Worm (Caenorhabditis elegans): ENCODE results near the gene F58E6.6.
A peak's percentile ranks its signal among the peaks of the same experiment; 100 is the strongest.

The F58E6.6 gene

ce11 chrV:9786721-9787131 lies 33.9 kb upstream of the F58E6.6 start, which contains the start of gene F46B6.6 (continued):
- TF ChIP-seq mxl-3 (GFP tag; optimal IDR thresholded peaks at IDR 0.05) (no peak), ZK337.2 (GFP tag; IDR thresholded peaks at IDR 0.05) (no peak), duxl-1 (tag; optimal IDR thresholded peaks at IDR 0.05; ENCODE audit: poor library complexity) (no peak), snpc-1.2 (GFP tag; IDR thresholded peaks at IDR 0.05) (peak; percentile 44; the same call in 1 of the 2 replicates), arid-1 (GFP tag; conservative IDR thresholded peaks at IDR 0.05) (0 out of 2 replicates have a peak, but pooled peaks have one; percentile 21), dmd-9 (GFP tag; IDR thresholded peaks at IDR 0.05) (0 out of 2 replicates have a peak, but pooled peaks have one; percentile 30), tag-97 (GFP tag; IDR thresholded peaks at IDR 0.05) (no peak), pha-4 (GFP tag; IDR thresholded peaks at IDR 0.05) (no peak), pha-4 (tag; optimal IDR thresholded peaks at IDR 0.05) (no peak), lim-7 (GFP tag; IDR thresholded peaks at IDR 0.05) (no peak), madf-9 (GFP tag; conservative IDR thresholded peaks at IDR 0.05) (no peak), unc-39 (tag; optimal IDR thresholded peaks at IDR 0.05) (no peak), lin-38 (GFP tag; IDR thresholded peaks at IDR 0.05) (peak; percentile 32; the same call in 1 of the 2 replicates), mes-2 (tag; optimal IDR thresholded peaks at IDR 0.05; ENCODE audit: poor library complexity, severe bottlenecking) (peak; percentile 19), ceh-20 (GFP tag; IDR thresholded peaks at IDR 0.05) (no peak), D1046.2 (GFP tag; IDR thresholded peaks at IDR 0.05) (no peak), lin-29 (GFP tag; IDR thresholded peaks at IDR 0.05) (no peak), lin-1 (GFP tag; IDR thresholded peaks at IDR 0.05) (no peak), F26F4.8 (GFP tag; conservative IDR thresholded peaks at IDR 0.05) (no peak), Y105C5A.15 (GFP tag; IDR thresholded peaks at IDR 0.05) (no peak), ceh-82 (tag; optimal IDR thresholded peaks at IDR 0.05) (no peak), unc-62 (GFP tag; optimal IDR thresholded peaks at IDR 0.05 in 1 of 2) (peak in 1 of 2 experiments; percentile 49), unc-62 (tag; optimal IDR thresholded peaks at IDR 0.05) (no peak), ceh-32 (tag; optimal IDR thresholded peaks at IDR 0.05; ENCODE audit: poor library complexity) (no peak), zfp-3 (GFP tag; conservative IDR thresholded peaks at IDR 0.05) (0 out of 2 replicates have a peak, but pooled peaks have one; percentile 10), spr-3 (GFP tag; optimal IDR thresholded peaks at IDR 0.05) (peak; percentile 24), skn-1 (tag; optimal IDR thresholded peaks at IDR 0.05) (no peak), ztf-7 (tag; optimal IDR thresholded peaks at IDR 0.05) (no peak), vab-7 (GFP tag; IDR thresholded peaks at IDR 0.05) (no peak), daf-12 (tag; optimal IDR thresholded peaks at IDR 0.05) (no peak), fos-1 (tag; optimal IDR thresholded peaks at IDR 0.05) (no peak), mxl-2 (GFP tag; conservative IDR thresholded peaks at IDR 0.05) (no peak), zip-2 (tag; optimal IDR thresholded peaks at IDR 0.05) (no peak), T26A8.4 (GFP tag; IDR thresholded peaks at IDR 0.05) (no peak; the same call in 1 of the 2 replicates), nhr-111 (GFP tag; optimal IDR thresholded peaks at IDR 0.05) (peak; percentile 0), R02D3.7 (tag; optimal IDR thresholded peaks at IDR 0.05) (no peak), snpc-4 (tag; optimal IDR thresholded peaks at IDR 0.05) (no peak), zag-1 (tag; optimal IDR thresholded peaks at IDR 0.05) (no peak), cey-2 (tag; optimal IDR thresholded peaks at IDR 0.05; ENCODE audit: borderline replicate concordance, insufficient read depth) (no peak), aha-1 (tag) (peak; percentile 94), nhr-102 (tag; optimal IDR thresholded peaks at IDR 0.05) (peak; percentile 26), php-3 (GFP tag; IDR thresholded peaks at IDR 0.05) (0 out of 2 replicates have a peak, but pooled peaks have one; percentile 8), F49E8.2 (tag; optimal IDR thresholded peaks at IDR 0.05; ENCODE audit: borderline replicate concordance) (no peak), hmg-1.1 (GFP tag; IDR thresholded peaks at IDR 0.05) (no peak), dmd-8 (GFP tag; IDR thresholded peaks at IDR 0.05) (no peak), lir-3 (tag; optimal IDR thresholded peaks at IDR 0.05) (no peak), nhr-237 (tag; optimal IDR thresholded peaks at IDR 0.05) (no peak), saeg-2 (GFP tag; IDR thresholded peaks at IDR 0.05) (no peak), fkh-10 (GFP tag; optimal IDR thresholded peaks at IDR 0.05) (no peak), sdz-12 (GFP tag; optimal IDR thresholded peaks at IDR 0.05) (peak; percentile 80), mdt-29 (GFP tag; IDR thresholded peaks at IDR 0.05) (no peak)

Measured in whole organism, L4 larva.